Worm (Caenorhabditis elegans): Measurements from ENCODE around the gene pmk-1.

Gene pmk-1

ce11 chrIV:8126902-8127301 is 21.7 kb upstream of the pmk-1 start, which contains the start of gene ceph-41:
TSS of gene ceph-41 (plus strand) at chrIV:8127202.
- TF ChIP-seq nfya-1 (tag; optimal IDR thresholded peaks at IDR 0.05; ENCODE audit: insufficient read depth) = no peak
- TF ChIP-seq egl-5 (tag; optimal IDR thresholded peaks at IDR 0.05) = no peak
- no peak for TF ChIP-seq ztf-11 (tag; optimal IDR thresholded peaks at IDR 0.05)
- no peak for TF ChIP-seq aly-2 (tag; optimal IDR thresholded peaks at IDR 0.05)
- TF ChIP-seq daf-12 (tag; optimal IDR thresholded peaks at IDR 0.05) = no peak
- no peak for TF ChIP-seq ztf-4 (tag; optimal IDR thresholded peaks at IDR 0.05)
- TF ChIP-seq pqm-1 (tag; optimal IDR thresholded peaks at IDR 0.05) = no peak
- no peak for TF ChIP-seq nhr-25 (tag; optimal IDR thresholded peaks at IDR 0.05)
- TF ChIP-seq fkh-2 (tag; optimal IDR thresholded peaks at IDR 0.05) = no peak
- TF ChIP-seq egl-27 (tag; optimal IDR thresholded peaks at IDR 0.05) = no peak
- TF ChIP-seq zag-1 (tag; optimal IDR thresholded peaks at IDR 0.05) = no peak
- no peak for TF ChIP-seq pha-4 (tag; optimal IDR thresholded peaks at IDR 0.05)
- no peak for TF ChIP-seq elt-1 (tag; optimal IDR thresholded peaks at IDR 0.05)
- no peak for TF ChIP-seq ceh-82 (tag; optimal IDR thresholded peaks at IDR 0.05)
- TF ChIP-seq nhr-28 (tag; optimal IDR thresholded peaks at IDR 0.05) = no peak
- no peak for TF ChIP-seq lin-39 (tag; optimal IDR thresholded peaks at IDR 0.05)
- no peak for TF ChIP-seq mdl-1 (tag; optimal IDR thresholded peaks at IDR 0.05)
- no peak for TF ChIP-seq tbx-2 (tag; optimal IDR thresholded peaks at IDR 0.05)
- no peak for TF ChIP-seq ceh-9 (tag; optimal IDR thresholded peaks at IDR 0.05)

DNA sequence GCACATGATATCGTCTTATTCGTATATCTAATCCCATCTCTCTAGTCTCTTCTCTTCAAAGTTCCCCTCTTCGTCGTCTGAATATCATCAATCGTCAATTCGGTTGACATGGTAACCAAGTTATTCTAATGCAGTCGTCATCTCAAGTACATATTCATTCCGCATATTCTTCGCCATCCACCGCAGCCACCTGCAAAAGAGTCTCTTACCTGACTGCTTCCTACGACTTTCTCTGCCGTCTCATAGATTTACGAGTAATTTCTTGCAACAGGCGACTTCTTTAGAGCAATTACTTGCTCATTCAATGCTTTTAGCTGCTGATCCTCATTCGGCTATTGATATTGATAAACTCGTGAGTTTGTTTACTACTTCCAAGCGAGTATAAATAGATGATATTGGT is 21.2 kb upstream of the pmk-1 start:
- no peak for TF ChIP-seq pha-4 (tag; optimal IDR thresholded peaks at IDR 0.05)
- no peak for TF ChIP-seq ceh-16 (tag; optimal IDR thresholded peaks at IDR 0.05)
- TF ChIP-seq R02D3.7 (tag; optimal IDR thresholded peaks at IDR 0.05) = no peak
- no peak for TF ChIP-seq nhr-28 (tag; optimal IDR thresholded peaks at IDR 0.05)
- TF ChIP-seq lin-15B (tag; optimal IDR thresholded peaks at IDR 0.05) = no peak
- no peak for TF ChIP-seq eor-1 (tag; optimal IDR thresholded peaks at IDR 0.05)
- no peak for TF ChIP-seq ZK546.5 (tag; optimal IDR thresholded peaks at IDR 0.05)
- TF ChIP-seq hmg-11 (tag; optimal IDR thresholded peaks at IDR 0.05) = no peak
- no peak for TF ChIP-seq elt-3 (tag; optimal IDR thresholded peaks at IDR 0.05)
- TF ChIP-seq ceh-28 (tag; optimal IDR thresholded peaks at IDR 0.05) = no peak
- TF ChIP-seq mdl-1 (tag; optimal IDR thresholded peaks at IDR 0.05) = no peak
- TF ChIP-seq ztf-11 (tag; optimal IDR thresholded peaks at IDR 0.05) = no peak
- no peak for TF ChIP-seq fos-1 (tag; optimal IDR thresholded peaks at IDR 0.05)
- TF ChIP-seq skn-1 (tag; optimal IDR thresholded peaks at IDR 0.05) = no peak
- TF ChIP-seq elt-2 (tag; optimal IDR thresholded peaks at IDR 0.05) = no peak
- no peak for TF ChIP-seq unc-39 (tag; optimal IDR thresholded peaks at IDR 0.05)
- TF ChIP-seq nfya-1 (tag; optimal IDR thresholded peaks at IDR 0.05; ENCODE audit: insufficient read depth) = no peak

ce11 chrIV:8130131-8130611 is 18.4 kb upstream of the pmk-1 start, which contains the start of the genes ndub-11 and moc-3:
TSS of gene ndub-11 (minus strand) at chrIV:8130231.
TSS of gene moc-3 (plus strand) at chrIV:8130561.
- no peak for TF ChIP-seq ama-1 (optimal IDR thresholded peaks at IDR 0.05)
- peak; percentile 11 for TF ChIP-seq nfya-1 (tag; optimal IDR thresholded peaks at IDR 0.05; ENCODE audit: insufficient read depth)
- TF ChIP-seq snpc-4 (tag; optimal IDR thresholded peaks at IDR 0.05) = peak; percentile 12

DNA sequence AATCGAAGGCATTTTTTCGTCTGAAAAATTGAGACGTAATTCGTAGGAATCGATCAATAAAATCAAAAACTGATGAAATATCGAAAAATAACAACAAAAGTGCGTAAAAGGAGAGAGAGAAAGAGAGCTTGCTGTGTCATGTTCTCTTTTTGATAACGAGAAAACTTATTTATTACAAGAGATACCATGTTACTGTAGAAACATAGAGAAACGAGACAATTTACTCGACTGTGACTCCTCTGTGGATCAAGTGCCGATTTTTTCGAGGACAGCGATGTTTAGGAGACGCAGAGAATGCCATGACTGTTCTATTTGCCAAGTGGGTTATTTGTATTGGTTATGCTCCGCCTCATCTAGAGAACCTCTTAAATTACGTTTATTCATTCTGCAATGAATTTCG is 15.1 kb upstream of the pmk-1 start, which contains the start of gene sph-1:
Gene sph-1 (minus strand): TSS at position 23 of the 400 bp plus-strand sequence.
- TF ChIP-seq nfya-1 (tag; optimal IDR thresholded peaks at IDR 0.05; ENCODE audit: insufficient read depth) (peak; percentile 25), nhr-23 (tag; optimal IDR thresholded peaks at IDR 0.05) (peak; percentile 36), elt-2 (tag; optimal IDR thresholded peaks at IDR 0.05) (peak; percentile 73), nhr-43 (tag; optimal IDR thresholded peaks at IDR 0.05; ENCODE audit: poor library complexity, severe bottlenecking) (peak; percentile 47), R02D3.7 (tag; optimal IDR thresholded peaks at IDR 0.05) (no peak), egl-5 (tag; optimal IDR thresholded peaks at IDR 0.05) (no peak), mdl-1 (tag; optimal IDR thresholded peaks at IDR 0.05) (no peak), nhr-67 (tag; optimal IDR thresholded peaks at IDR 0.05) (no peak), lin-15B (tag; optimal IDR thresholded peaks at IDR 0.05) (no peak), jun-1 (tag; optimal IDR thresholded peaks at IDR 0.05) (peak; percentile 21), egl-27 (tag; optimal IDR thresholded peaks at IDR 0.05) (peak; percentile 55), snpc-4 (tag; optimal IDR thresholded peaks at IDR 0.05) (no peak), ceh-28 (tag; optimal IDR thresholded peaks at IDR 0.05) (peak; percentile 59), pha-4 (tag; optimal IDR thresholded peaks at IDR 0.05) (peak; percentile 94), pqm-1 (tag; optimal IDR thresholded peaks at IDR 0.05) (peak; percentile 55), ceh-82 (tag; optimal IDR thresholded peaks at IDR 0.05) (no peak)

Data from whole organism, L3 larva.